Fruit fly (Drosophila melanogaster) whole organism, embryonic: ENCODE data around the gene xmas.

ENCODE experiments used
- Adf1 ChIP-seq: fragments of 200-800 bp; sonication (Bioruptor generic); IDR thresholded peaks from 2 replicates; pipeline ENCODE4 v1.3.6; 2022; ENCODE audit warnings: missing biosample characterization, missing genetic modification characterization
- Asciz ChIP-seq: fragments of 200-800 bp; sonication (Bioruptor generic); optimal IDR thresholded peaks from 2 replicates; lab custom pipeline; 2017; ENCODE audit warnings: missing biosample characterization, mild to moderate bottlenecking, missing genetic modification characterization, missing genetic modification reagents
- Atf6 ChIP-seq: fragments of 200-800 bp; sonication (Bioruptor generic); IDR thresholded peaks from 2 replicates; pipeline ENCODE4 v1.3.6; 2022; ENCODE audit warnings: missing biosample characterization, missing genetic modification characterization
- B-H1 ChIP-seq: fragments of 200-800 bp; sonication (Bioruptor generic); IDR thresholded peaks from 3 replicates; pipeline ENCODE4 v1.3.6; 2022; ENCODE audit warnings: missing biosample characterization, missing genetic modification characterization
- CG1024 ChIP-seq: fragments of 200-800 bp; sonication (Bioruptor generic); IDR thresholded peaks from 2 replicates; pipeline ENCODE4 v1.3.6; 2022; ENCODE audit warnings: missing biosample characterization, missing genetic modification characterization
- CG10321 ChIP-seq: fragments of 200-800 bp; sonication (Bioruptor generic); IDR thresholded peaks from 2 replicates; pipeline ENCODE4 v1.3.6; 2022; ENCODE audit warnings: missing biosample characterization, missing genetic modification characterization
- CG10565 ChIP-seq: fragments of 200-800 bp; sonication (Bioruptor generic); optimal IDR thresholded peaks from 3 replicates; lab custom pipeline; 2016; ENCODE audit warnings: missing biosample characterization, mild to moderate bottlenecking, missing genetic modification characterization
- CG11504 ChIP-seq: fragments of 200-800 bp; sonication (Bioruptor generic); optimal IDR thresholded peaks from 3 replicates; lab custom pipeline; 2019; ENCODE audit warnings: missing biosample characterization, mild to moderate bottlenecking, missing genetic modification characterization, moderate library complexity
- CG11696 ChIP-seq: fragments of 200-800 bp; sonication (Bioruptor generic); IDR thresholded peaks from 2 replicates; pipeline ENCODE4 v1.3.6; 2022; ENCODE audit warnings: missing biosample characterization, missing genetic modification characterization
- CG1233 ChIP-seq: fragments of 200-800 bp; sonication (Bioruptor generic); optimal IDR thresholded peaks from 4 replicates; lab custom pipeline; 2018; ENCODE audit warnings: missing biosample characterization, mild to moderate bottlenecking, missing genetic modification characterization
- CG12744 ChIP-seq: fragments of 200-800 bp; sonication (Bioruptor generic); optimal IDR thresholded peaks from 2 replicates; lab custom pipeline; 2016; ENCODE audit warnings: missing biosample characterization, missing genetic modification characterization
- CG13287 ChIP-seq: fragments of 200-800 bp; sonication (Bioruptor generic); IDR thresholded peaks from 2 replicates; pipeline ENCODE4 v1.3.6; 2022; ENCODE audit warnings: missing biosample characterization, missing genetic modification characterization; ENCODE audit not compliant: partially characterized antibody
- CG13894 ChIP-seq: fragments of 200-800 bp; sonication (Bioruptor generic); optimal IDR thresholded peaks from 3 replicates; lab custom pipeline; 2018; ENCODE audit warnings: missing biosample characterization, mild to moderate bottlenecking, missing genetic modification characterization, moderate library complexity
- CG17328 ChIP-seq: fragments of 200-800 bp; sonication (Bioruptor generic); IDR thresholded peaks from 2 replicates; pipeline ENCODE4 v1.3.6; 2022; ENCODE audit warnings: missing biosample characterization, missing genetic modification characterization
- CG2712 ChIP-seq: fragments of 200-800 bp; optimal IDR thresholded peaks from 3 replicates; lab custom pipeline; 2019; ENCODE audit warnings: missing biosample characterization, mild to moderate bottlenecking, missing genetic modification characterization, moderate library complexity
- CG2889 ChIP-seq: fragments of 200-800 bp; sonication (Bioruptor generic); IDR thresholded peaks from 3 replicates; pipeline ENCODE4 v1.3.6; 2022; ENCODE audit warnings: missing biosample characterization, missing genetic modification characterization
- CG31441 ChIP-seq: fragments of 200-800 bp; sonication (Bioruptor generic); IDR thresholded peaks from 2 replicates; pipeline ENCODE4 v1.3.6; 2022; ENCODE audit warnings: missing biosample characterization, missing genetic modification characterization
- CG5245 ChIP-seq: fragments of 200-800 bp; sonication (Bioruptor generic); optimal IDR thresholded peaks from 3 replicates; lab custom pipeline; 2016; ENCODE audit warnings: missing biosample characterization, missing genetic modification characterization
- Dip3 ChIP-seq: fragments of 200-800 bp; sonication (Bioruptor generic); optimal IDR thresholded peaks from 3 replicates; lab custom pipeline; 2016; ENCODE audit warnings: missing biosample characterization, missing genetic modification characterization
- Dref ChIP-seq: fragments of 200-800 bp; sonication (Bioruptor generic); IDR thresholded peaks from 2 replicates; pipeline ENCODE4 v1.3.6; 2022; ENCODE audit warnings: missing biosample characterization, missing genetic modification characterization
- Drgx ChIP-seq: fragments of 200-800 bp; sonication (Bioruptor generic); IDR thresholded peaks from 2 replicates; pipeline ENCODE4 v1.3.6; 2022; ENCODE audit warnings: missing biosample characterization, missing genetic modification characterization
- Ets65A ChIP-seq: fragments of 200-800 bp; sonication (Bioruptor generic); peaks from one replicate; lab custom pipeline; 2016; ENCODE audit warnings: missing biosample characterization, missing genetic modification characterization
- HmgD ChIP-seq: fragments of 200-800 bp; sonication (Bioruptor generic); optimal IDR thresholded peaks from 3 replicates; lab custom pipeline; 2016; ENCODE audit warnings: missing biosample characterization, missing genetic modification characterization
- Hmr ChIP-seq: fragments of 200-800 bp; sonication (Bioruptor generic); optimal IDR thresholded peaks from 3 replicates; lab custom pipeline; 2017; ENCODE audit warnings: mild to moderate bottlenecking, missing biosample characterization, missing genetic modification reagents, missing genetic modification characterization
- NFAT ChIP-seq: fragments of 200-800 bp; sonication (Bioruptor generic); IDR thresholded peaks from 2 replicates; pipeline ENCODE4 v1.3.6; 2022; ENCODE audit warnings: missing biosample characterization, missing genetic modification characterization
- NK7.1 ChIP-seq: fragments of 200-800 bp; sonication (Bioruptor generic); optimal IDR thresholded peaks from 3 replicates; lab custom pipeline; 2016; ENCODE audit warnings: missing biosample characterization, missing genetic modification characterization
- PHDP ChIP-seq: fragments of 200-800 bp; sonication (Bioruptor generic); optimal IDR thresholded peaks from 3 replicates; lab custom pipeline; 2018; ENCODE audit warnings: missing biosample characterization, mild to moderate bottlenecking, missing genetic modification characterization, moderate library complexity
- Ssrp ChIP-seq: fragments of 200-800 bp; sonication (Bioruptor generic); optimal IDR thresholded peaks from 2 replicates; lab custom pipeline; 2018; ENCODE audit warnings: missing biosample characterization, mild to moderate bottlenecking, missing genetic modification characterization, moderate library complexity
- al ChIP-seq: fragments of 200-800 bp; sonication (Bioruptor generic); IDR thresholded peaks from 2 replicates; pipeline ENCODE4 v1.3.6; 2022; ENCODE audit warnings: missing biosample characterization, missing genetic modification characterization
- bsh ChIP-seq, 2 experiments: fragments of 200-800 bp; sonication (Bioruptor generic); optimal IDR thresholded peaks; 2 replicates each; lab custom pipeline; 2017 to 2018; ENCODE audit warnings: mild to moderate bottlenecking in 2 of 2, missing biosample characterization in 2 of 2, missing genetic modification characterization in 2 of 2, moderate library complexity in 1 of 2
- cas ChIP-seq: fragments of 200-800 bp; sonication (Bioruptor generic); IDR thresholded peaks from 2 replicates; pipeline ENCODE4 v1.3.6; 2022; ENCODE audit warnings: missing biosample characterization, missing genetic modification characterization
- caup ChIP-seq: fragments of 200-800 bp; sonication (Bioruptor generic); optimal IDR thresholded peaks from 3 replicates; lab custom pipeline; 2017; ENCODE audit warnings: missing biosample characterization, mild to moderate bottlenecking, missing genetic modification characterization, moderate library complexity; ENCODE audit not compliant: severe bottlenecking
- crp ChIP-seq, 2 experiments: fragments of 200-800 bp; sonication (Bioruptor generic); optimal IDR thresholded peaks; 2 replicates in 1 of 2; 3 replicates in 1 of 2; lab custom pipeline; 2017; ENCODE audit warnings: missing biosample characterization in 2 of 2, missing genetic modification characterization in 2 of 2, mild to moderate bottlenecking in 1 of 2, moderate library complexity in 1 of 2
- hkb ChIP-seq, 2 experiments: fragments of 200-800 bp in 1 of 2; fragments of >200 bp in 1 of 2; sonication (Bioruptor generic) in 1 of 2; IDR thresholded peaks in 1 of 2; optimal IDR thresholded peaks in 1 of 2; 2 replicates each; pipeline versions ENCODE4 v1.3.6 to Lab custom; 2017 to 2022; ENCODE audit warnings: missing biosample characterization in 1 of 2, missing genetic modification characterization in 1 of 2
- lab ChIP-seq: fragments of 200-800 bp; sonication (Bioruptor generic); optimal IDR thresholded peaks from 3 replicates; lab custom pipeline; 2017; ENCODE audit warnings: missing biosample characterization, missing genetic modification characterization, mild to moderate bottlenecking, moderate library complexity, missing genetic modification reagents
- mld ChIP-seq: fragments of 200-800 bp; sonication (Bioruptor generic); IDR thresholded peaks from 3 replicates; pipeline ENCODE4 v1.3.6; 2022; ENCODE audit warnings: missing biosample characterization, missing genetic modification characterization; ENCODE audit not compliant: partially characterized antibody
- row ChIP-seq: fragments of 200-800 bp; sonication (Bioruptor generic); IDR thresholded peaks from 3 replicates; pipeline ENCODE4 v1.3.6; 2022; ENCODE audit warnings: missing biosample characterization, missing genetic modification characterization
- sc ChIP-seq, 3 experiments: fragments of >200 bp in 2 of 3; fragments of 200-800 bp in 1 of 3; sonication (Bioruptor generic) in 1 of 3; optimal IDR thresholded peaks; 2 replicates in 2 of 3; 3 replicates in 1 of 3; lab custom pipeline; 2017; ENCODE audit warnings: mild to moderate bottlenecking in 1 of 3, missing biosample characterization in 1 of 3, missing genetic modification characterization in 1 of 3, missing genetic modification reagents in 1 of 3
- sens-2 ChIP-seq: fragments of 200-800 bp; sonication (Bioruptor generic); IDR thresholded peaks from 2 replicates; pipeline ENCODE4 v1.3.6; 2022; ENCODE audit warnings: missing biosample characterization, missing genetic modification characterization
- slou ChIP-seq: fragments of 200-800 bp; sonication (Bioruptor generic); optimal IDR thresholded peaks from 3 replicates; lab custom pipeline; 2016; ENCODE audit warnings: missing biosample characterization, missing genetic modification characterization
- slp2 ChIP-seq: fragments of 200-800 bp; sonication (Bioruptor generic); optimal IDR thresholded peaks from 2 replicates; lab custom pipeline; 2016; ENCODE audit warnings: missing biosample characterization, missing genetic modification characterization
- sug ChIP-seq: fragments of 200-800 bp; optimal IDR thresholded peaks from 2 replicates; lab custom pipeline; 2019; ENCODE audit warnings: missing biosample characterization, mild to moderate bottlenecking, missing genetic modification characterization, moderate library complexity
- tgo ChIP-seq: fragments of 200-800 bp; sonication (Bioruptor generic); IDR thresholded peaks from 3 replicates; pipeline ENCODE4 v1.3.6; 2022; ENCODE audit warnings: missing biosample characterization, missing genetic modification characterization
- ttk ChIP-seq: fragments of 200-800 bp; sonication (Bioruptor generic); IDR thresholded peaks from 2 replicates; pipeline ENCODE4 v2.1.2; 2022; ENCODE audit warnings: missing biosample characterization, missing genetic modification characterization
- tx ChIP-seq: fragments of 200-800 bp; sonication (Bioruptor generic); optimal IDR thresholded peaks from 2 replicates; lab custom pipeline; 2016; ENCODE audit warnings: missing biosample characterization, missing genetic modification characterization
- unpg ChIP-seq: fragments of 200-800 bp; sonication (Bioruptor generic); optimal IDR thresholded peaks from 3 replicates; lab custom pipeline; 2018; ENCODE audit warnings: missing biosample characterization, mild to moderate bottlenecking, missing genetic modification characterization, moderate library complexity
- wek ChIP-seq: fragments of 200-800 bp; sonication (Bioruptor generic); optimal IDR thresholded peaks from 3 replicates; lab custom pipeline; 2018; ENCODE audit warnings: missing biosample characterization, mild to moderate bottlenecking, missing genetic modification characterization, moderate library complexity

xmas gene

DNA sequence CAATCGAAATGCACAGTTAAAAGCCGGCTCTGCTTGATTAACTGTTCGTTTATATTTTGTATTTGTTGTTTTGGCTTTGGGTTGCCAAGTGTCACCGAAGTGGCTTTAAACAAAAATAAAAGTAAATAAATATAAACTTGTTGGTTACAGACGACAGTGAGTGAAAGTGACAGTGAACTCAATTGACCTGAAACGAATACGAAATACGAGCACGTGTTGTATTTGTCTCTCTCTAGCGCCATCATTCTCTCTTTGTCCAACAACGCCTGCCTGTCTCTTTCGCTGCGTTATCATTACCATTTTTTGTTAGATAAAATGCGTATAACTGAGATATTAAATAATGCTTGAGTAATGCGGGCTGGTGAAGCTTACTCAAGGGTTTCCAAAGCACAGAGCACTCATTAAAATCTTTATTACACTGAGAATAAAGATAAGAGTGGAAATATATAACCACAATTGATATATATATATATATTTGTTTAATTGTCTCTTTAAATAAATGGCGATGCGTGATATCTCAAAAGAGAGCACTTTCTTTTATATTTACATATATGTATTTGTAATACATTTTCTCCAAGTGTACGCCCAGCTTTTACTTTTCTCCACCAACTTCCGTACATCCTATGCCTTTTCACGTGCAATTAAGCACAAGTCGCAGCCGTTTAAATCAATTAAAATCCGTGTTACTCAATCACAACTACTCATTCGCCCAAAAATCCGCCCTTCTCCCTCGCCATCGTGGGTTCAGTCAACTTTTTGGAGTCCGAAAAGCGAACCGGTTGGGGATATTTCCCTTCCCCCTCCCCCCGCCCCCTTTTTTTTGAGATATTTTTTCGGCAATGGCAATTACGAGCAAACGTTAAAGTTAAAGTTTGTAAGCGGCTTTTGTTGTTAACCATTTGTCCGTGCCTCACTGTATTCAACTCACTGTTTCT is 22.4 kb upstream of the xmas start (continued):
- TF ChIP-seq NK7.1, result no peak
- TF ChIP-seq slp2 (GFP tag; lab: Kevin White, UChicago), result no peak
- TF ChIP-seq CG11696 (GFP tag; lab: Robert Waterston, UW), result no peak
- no peak for TF ChIP-seq sc (optimal IDR thresholded peaks at IDR 0.05; lab: Kevin White, UChicago)
- TF ChIP-seq sc (GFP tag; optimal IDR thresholded peaks at IDR 0.05; lab: Kevin White, UChicago), result no peak
- peak; percentile 38; the same call in 1 of the 2 replicates for TF ChIP-seq CG17328 (GFP tag; lab: Robert Waterston, UW)
- TF ChIP-seq CG2712 (tag; lab: Kevin White, UChicago), result peak; percentile 57
- TF ChIP-seq CG1233 (GFP tag; lab: Kevin White, UChicago), result peak; percentile 6
- no peak for TF ChIP-seq Hmr (GFP tag; lab: Kevin White, UChicago)
- peak; percentile 1 for TF ChIP-seq caup (GFP tag; lab: Kevin White, UChicago)
- TF ChIP-seq CG2889 (GFP tag; lab: Robert Waterston, UW), result no peak
- no peak for TF ChIP-seq tx (GFP tag; lab: Kevin White, UChicago)
- TF ChIP-seq Atf6 (GFP tag; lab: Robert Waterston, UW), result no peak
- TF ChIP-seq HmgD (GFP tag; lab: Kevin White, UChicago), result no peak
- peak; percentile 60 for TF ChIP-seq CG10321 (GFP tag; lab: Robert Waterston, UW)
- TF ChIP-seq row (GFP tag; lab: Robert Waterston, UW), result peak; percentile 32; the same call in 2 of the 3 replicates
- TF ChIP-seq cas (GFP tag; lab: Robert Waterston, UW), result no peak
- TF ChIP-seq bsh (GFP tag; optimal IDR thresholded peaks at IDR 0.05; lab: Kevin White, UChicago), result peak in 1 of 2 experiments; percentile 44
- TF ChIP-seq unpg, result peak; percentile 19
- no peak for TF ChIP-seq CG10565 (GFP tag; lab: Kevin White, UChicago)
- peak; percentile 61 for TF ChIP-seq CG11504 (tag; lab: Kevin White, UChicago)
- no peak for TF ChIP-seq sug
- no peak for TF ChIP-seq mld (GFP tag; lab: Robert Waterston, UW)
- peak; percentile 57 for TF ChIP-seq CG31441 (GFP tag; lab: Robert Waterston, UW)
- peak; percentile 14; the same call in 1 of the 3 replicates for TF ChIP-seq tgo (GFP tag; lab: Robert Waterston, UW)
- no peak for TF ChIP-seq sens-2 (GFP tag; lab: Robert Waterston, UW)
- TF ChIP-seq hkb (optimal IDR thresholded peaks at IDR 0.05; lab: Kevin White, UChicago), result no peak
- TF ChIP-seq hkb (GFP tag; IDR thresholded peaks at IDR 0.05; lab: Robert Waterston, UW), result peak; percentile 52; the same call in 1 of the 2 replicates
- peak; percentile 55 for TF ChIP-seq lab (GFP tag; lab: Kevin White, UChicago)
- TF ChIP-seq B-H1 (GFP tag; lab: Robert Waterston, UW), result no peak
- no peak for TF ChIP-seq Dref (GFP tag; lab: Robert Waterston, UW)
- no peak for TF ChIP-seq CG5245
- TF ChIP-seq al, result no peak
- TF ChIP-seq Adf1 (GFP tag; lab: Robert Waterston, UW), result no peak
- no peak for TF ChIP-seq wek (GFP tag; lab: Kevin White, UChicago)
- TF ChIP-seq Ssrp (tag; lab: Kevin White, UChicago), result peak; percentile 39
- peak; percentile 43; the same call in 1 of the 2 replicates for TF ChIP-seq CG1024 (GFP tag; lab: Robert Waterston, UW)
- no peak for TF ChIP-seq Ets65A (GFP tag; lab: Kevin White, UChicago)
- TF ChIP-seq CG13287, result no peak
- TF ChIP-seq NFAT (GFP tag; lab: Robert Waterston, UW), result no peak
- TF ChIP-seq ttk (GFP tag; lab: Robert Waterston, UW), result 0 out of 2 replicates have a peak, but pooled peaks have one; percentile 28
- TF ChIP-seq crp (GFP tag; optimal IDR thresholded peaks at IDR 0.05; lab: Kevin White, UChicago), result no peak
- no peak for TF ChIP-seq Asciz (GFP tag; lab: Kevin White, UChicago)
- TF ChIP-seq Dip3 (GFP tag; lab: Kevin White, UChicago), result no peak
- TF ChIP-seq Drgx (GFP tag; lab: Robert Waterston, UW), result no peak
- TF ChIP-seq PHDP, result peak; percentile 34
- no peak for TF ChIP-seq CG12744 (GFP tag; lab: Kevin White, UChicago)
- no peak for TF ChIP-seq CG13894
- no peak for TF ChIP-seq slou (GFP tag; lab: Kevin White, UChicago)
